Fruit fly (Drosophila melanogaster) whole organism, prepupa: ENCODE measurements around the gene Sox21b.

Experiments
- CG10669 ChIP-seq: fragments of 200-800 bp; sonication (Bioruptor generic); optimal IDR thresholded peaks from 3 replicates; lab custom pipeline; 2018; ENCODE audit warnings: missing biosample characterization, mild to moderate bottlenecking, missing genetic modification characterization, moderate library complexity
- CG11294 ChIP-seq: fragments of 200-800 bp; sonication (Bioruptor generic); IDR thresholded peaks from 2 replicates; pipeline ENCODE4 v1.3.6; 2022; ENCODE audit warnings: missing biosample characterization, missing genetic modification characterization
- CG11762 ChIP-seq: fragments of 200-800 bp; sonication (Bioruptor generic); optimal IDR thresholded peaks from 3 replicates; lab custom pipeline; 2016; ENCODE audit warnings: missing biosample characterization, missing genetic modification characterization; ENCODE audit not compliant: insufficient read depth
- CG11902 ChIP-seq: fragments of 200-800 bp; sonication (Bioruptor generic); optimal IDR thresholded peaks from 3 replicates; lab custom pipeline; 2016; ENCODE audit warnings: missing biosample characterization, missing genetic modification characterization
- CG15336 ChIP-seq: fragments of 200-800 bp; sonication (Bioruptor generic); IDR thresholded peaks from 2 replicates; pipeline ENCODE4 v1.3.6; 2022; ENCODE audit warnings: missing biosample characterization, missing genetic modification characterization
- CG16779 ChIP-seq: fragments of 200-800 bp; sonication (Bioruptor generic); optimal IDR thresholded peaks from 3 replicates; lab custom pipeline; 2017; ENCODE audit warnings: missing biosample characterization, mild to moderate bottlenecking, missing genetic modification characterization
- CG31627 ChIP-seq: fragments of 200-800 bp; sonication (Bioruptor generic); optimal IDR thresholded peaks from 3 replicates; lab custom pipeline; 2016; ENCODE audit warnings: missing biosample characterization, missing genetic modification characterization
- CG32006 ChIP-seq: fragments of 200-800 bp; sonication (Bioruptor generic); optimal IDR thresholded peaks from 3 replicates; lab custom pipeline; 2017; ENCODE audit warnings: missing biosample characterization, mild to moderate bottlenecking, missing genetic modification characterization
- CG6163 ChIP-seq: fragments of 200-800 bp; sonication (Bioruptor generic); IDR thresholded peaks from 3 replicates; pipeline ENCODE4 v1.3.6; 2022; ENCODE audit warnings: missing biosample characterization, missing genetic modification characterization
- CG6276 ChIP-seq: fragments of 200-800 bp; sonication (Bioruptor generic); optimal IDR thresholded peaks from 2 replicates; lab custom pipeline; 2017; ENCODE audit warnings: missing biosample characterization, mild to moderate bottlenecking, missing genetic modification characterization
- CG6808 ChIP-seq: fragments of 200-800 bp; sonication (Bioruptor generic); optimal IDR thresholded peaks from 3 replicates; lab custom pipeline; 2017; ENCODE audit warnings: missing biosample characterization, missing genetic modification characterization, mild to moderate bottlenecking, moderate library complexity, missing genetic modification reagents
- CG6854 ChIP-seq: fragments of 200-800 bp; sonication (Bioruptor generic); optimal IDR thresholded peaks from 2 replicates; lab custom pipeline; 2017; ENCODE audit warnings: missing biosample characterization, mild to moderate bottlenecking, missing genetic modification characterization
- CG7368 ChIP-seq: fragments of 200-800 bp; sonication (Bioruptor generic); optimal IDR thresholded peaks from 3 replicates; lab custom pipeline; 2016; ENCODE audit warnings: missing biosample characterization, missing genetic modification characterization
- CG8319 ChIP-seq: fragments of 200-800 bp; sonication (Bioruptor generic); optimal IDR thresholded peaks from 3 replicates; lab custom pipeline; 2016; ENCODE audit warnings: missing biosample characterization, missing genetic modification characterization
- Eip75B ChIP-seq: fragments of 200-800 bp; sonication (Bioruptor generic); optimal IDR thresholded peaks from 3 replicates; lab custom pipeline; 2016; ENCODE audit warnings: missing biosample characterization, missing genetic modification characterization
- Eip78C ChIP-seq: fragments of 200-800 bp; sonication (Bioruptor generic); peaks from one replicate; lab custom pipeline; 2016; ENCODE audit warnings: missing biosample characterization, missing genetic modification characterization
- Eip93F ChIP-seq: fragments of 200-800 bp; sonication (Bioruptor generic); optimal IDR thresholded peaks from 2 replicates; lab custom pipeline; 2016; ENCODE audit warnings: missing biosample characterization, mild to moderate bottlenecking, missing genetic modification characterization
- Ets96B ChIP-seq: fragments of 200-800 bp; optimal IDR thresholded peaks from 2 replicates; lab custom pipeline; 2019; ENCODE audit warnings: missing biosample characterization, mild to moderate bottlenecking, missing genetic modification characterization, moderate library complexity
- Hr39 ChIP-seq: fragments of 200-800 bp; sonication (Bioruptor generic); optimal IDR thresholded peaks from 2 replicates; lab custom pipeline; 2016; ENCODE audit warnings: missing biosample characterization, missing genetic modification characterization
- Hr4 ChIP-seq: fragments of 200-800 bp; sonication (Bioruptor generic); optimal IDR thresholded peaks from 3 replicates; lab custom pipeline; 2016; ENCODE audit warnings: missing biosample characterization, missing genetic modification characterization
- Met ChIP-seq: fragments of 200-800 bp; sonication (Bioruptor generic); optimal IDR thresholded peaks from 3 replicates; lab custom pipeline; 2016; ENCODE audit warnings: missing biosample characterization, missing genetic modification characterization
- Sox102F ChIP-seq: fragments of 200-800 bp; sonication (Bioruptor generic); optimal IDR thresholded peaks from 2 replicates; lab custom pipeline; 2016; ENCODE audit warnings: missing biosample characterization, mild to moderate bottlenecking, missing genetic modification characterization
- Sox14 ChIP-seq: fragments of 200-800 bp; sonication (Bioruptor generic); optimal IDR thresholded peaks from 3 replicates; lab custom pipeline; 2016; ENCODE audit warnings: missing biosample characterization, missing genetic modification characterization
- cyc ChIP-seq: fragments of 200-800 bp; sonication (Bioruptor generic); optimal IDR thresholded peaks from 3 replicates; lab custom pipeline; 2016; ENCODE audit warnings: missing biosample characterization, missing genetic modification characterization
- dsx ChIP-seq: fragments of 200-800 bp; optimal IDR thresholded peaks from 3 replicates; lab custom pipeline; 2019; ENCODE audit warnings: missing biosample characterization, mild to moderate bottlenecking, missing genetic modification characterization, moderate library complexity; ENCODE audit not compliant: poor library complexity, severe bottlenecking
- eg ChIP-seq: fragments of 200-800 bp; sonication (Bioruptor generic); IDR thresholded peaks from 3 replicates; pipeline ENCODE4 v1.3.6; 2022; ENCODE audit warnings: missing biosample characterization, missing genetic modification characterization
- esn ChIP-seq: fragments of 200-800 bp; sonication (Bioruptor generic); optimal IDR thresholded peaks from 2 replicates; lab custom pipeline; 2016; ENCODE audit warnings: missing biosample characterization, mild to moderate bottlenecking, missing genetic modification characterization, moderate library complexity
- fd85E ChIP-seq: fragments of 200-800 bp; sonication (Bioruptor generic); optimal IDR thresholded peaks from 3 replicates; lab custom pipeline; 2016; ENCODE audit warnings: missing biosample characterization, missing genetic modification characterization
- fkh ChIP-seq: fragments of 200-800 bp; sonication (Bioruptor generic); optimal IDR thresholded peaks from 3 replicates; lab custom pipeline; 2017; ENCODE audit warnings: missing biosample characterization, mild to moderate bottlenecking, missing genetic modification characterization, moderate library complexity
- lz ChIP-seq: fragments of 200-800 bp; sonication (Bioruptor generic); optimal IDR thresholded peaks from 3 replicates; lab custom pipeline; 2016; ENCODE audit warnings: missing biosample characterization, missing genetic modification characterization
- svp ChIP-seq: fragments of 200-800 bp; sonication (Bioruptor generic); peaks from one replicate; lab custom pipeline; 2016; ENCODE audit warnings: missing biosample characterization, missing genetic modification characterization
- topi ChIP-seq: fragments of 200-800 bp; sonication (Bioruptor generic); optimal IDR thresholded peaks from 3 replicates; lab custom pipeline; 2016; ENCODE audit warnings: missing biosample characterization, missing genetic modification characterization

Gene Sox21b

dm6 chr3L:14172174-14172940 is 41.2 kb upstream of the Sox21b start:
- TF ChIP-seq CG6163 (GFP tag; lab: Robert Waterston, UW) (no peak), CG11762 (GFP tag; lab: Kevin White, UChicago) (no peak), fkh (GFP tag; lab: Kevin White, UChicago) (no peak), Eip93F (GFP tag; lab: Kevin White, UChicago) (no peak), Ets96B (no peak), CG6808 (no peak), Sox14 (GFP tag; lab: Kevin White, UChicago) (no peak), cyc (GFP tag; lab: Kevin White, UChicago) (no peak), CG11294 (GFP tag; lab: Robert Waterston, UW) (no peak), CG6854 (no peak), dsx (GFP tag; lab: Kevin White, UChicago) (no peak), Sox102F (GFP tag; lab: Kevin White, UChicago) (no peak), Met (GFP tag; lab: Kevin White, UChicago) (peak; percentile 22), Eip78C (GFP tag; lab: Kevin White, UChicago) (peak; percentile 51), CG7368 (GFP tag; lab: Kevin White, UChicago) (no peak), CG31627 (GFP tag; lab: Kevin White, UChicago) (no peak), Eip75B (GFP tag; lab: Kevin White, UChicago) (no peak), eg (no peak), Hr4 (no peak), Hr39 (GFP tag; lab: Kevin White, UChicago) (no peak), CG8319 (GFP tag; lab: Kevin White, UChicago) (no peak), esn (GFP tag; lab: Kevin White, UChicago) (peak; percentile 18), CG11902 (GFP tag; lab: Kevin White, UChicago) (no peak), svp (GFP tag; lab: Kevin White, UChicago) (peak; percentile 62), CG16779 (tag; lab: Kevin White, UChicago) (no peak), CG15336 (no peak), lz (GFP tag; lab: Kevin White, UChicago) (no peak), CG6276 (no peak)

- TF ChIP-seq CG6163 (GFP tag; lab: Robert Waterston, UW) (0 out of 3 replicates have a peak, but pooled peaks have one; percentile 9), fd85E (GFP tag; lab: Kevin White, UChicago) (no peak)
- TF ChIP-seq, all 60 proteins: peak for 1
Observed at dm6 chr3L:14170531-14170930, 39.4 kb upstream of the Sox21b start.

- TF ChIP-seq svp (GFP tag; lab: Kevin White, UChicago) (no peak), fd85E (GFP tag; lab: Kevin White, UChicago) (no peak), eg (no peak), CG32006 (no peak), Ets96B (no peak), topi (GFP tag; lab: Kevin White, UChicago) (no peak), CG6808 (no peak), CG10669 (GFP tag; lab: Kevin White, UChicago) (no peak)
Observed at dm6 chr3L:14167917-14168316, 36.8 kb upstream of the Sox21b start.

dm6 chr3L:14166271-14166670 is 35.1 kb upstream of the Sox21b start:
- TF ChIP-seq svp (GFP tag; lab: Kevin White, UChicago) (peak; percentile 22), CG32006 (no peak), CG6163 (GFP tag; lab: Robert Waterston, UW) (0 out of 3 replicates have a peak, but pooled peaks have one; percentile 23)

- TF ChIP-seq svp (GFP tag; lab: Kevin White, UChicago) (peak; percentile 51), esn (GFP tag; lab: Kevin White, UChicago) (no peak)
Observed at dm6 chr3L:14161951-14162350, 30.8 kb upstream of the Sox21b start.
